Fruit fly (Drosophila melanogaster): Measurements from ENCODE around the gene CG1523.
A peak's percentile ranks its signal among the peaks of the same experiment; 100 is the strongest.

- TF ChIP-seq CG7045 (GFP tag; optimal IDR thresholded peaks at IDR 0.05) (peak; percentile 22), CG33017 (tag; optimal IDR thresholded peaks at IDR 0.05) (peak; percentile 1), ovo (GFP tag; optimal IDR thresholded peaks at IDR 0.05) (peak; percentile 64), pad (GFP tag; optimal IDR thresholded peaks at IDR 0.05) (no peak), CG5204 (GFP tag; optimal IDR thresholded peaks at IDR 0.05) (peak; percentile 62), cnc (optimal IDR thresholded peaks at IDR 0.05) (no peak)
Measured at dm6 chr3R:28844611-28845376, 25.3 kb upstream of the CG1523 start, which contains the start of the genes Apc and spg.
